Worm (Caenorhabditis elegans): Measurements from ENCODE around the gene hdl-2.

- TF ChIP-seq med-1 (GFP tag; optimal IDR thresholded peaks at IDR 0.05; ENCODE audit: insufficient read depth): no peak
- no peak for TF ChIP-seq flt-1 (GFP tag; IDR thresholded peaks at IDR 0.05)
- no peak for TF ChIP-seq tab-1 (GFP tag; IDR thresholded peaks at IDR 0.05)
- no peak for TF ChIP-seq T22C8.4 (GFP tag; IDR thresholded peaks at IDR 0.05)
Measured at ce11 chrIV:8920284-8920806, 46.4 kb downstream of the hdl-2 start.

Data from whole organism, midembryonic.